Worm (Caenorhabditis elegans): ENCODE data around the gene C33D9.6.

ce11 chrIV:8782172-8782571 lies 4.2 kb upstream of the C33D9.6 start:
- TF ChIP-seq F13C5.2 (tag; optimal IDR thresholded peaks at IDR 0.05) (peak; percentile 33), hmbx-1 (tag; optimal IDR thresholded peaks at IDR 0.05) (no peak), ama-1 (optimal IDR thresholded peaks at IDR 0.05) (no peak), tra-4 (tag; optimal IDR thresholded peaks at IDR 0.05) (no peak), hmg-4 (GFP tag; optimal IDR thresholded peaks at IDR 0.05) (peak; percentile 96), pes-1 (GFP tag; IDR thresholded peaks at IDR 0.05) (no peak), scrt-1 (GFP tag; IDR thresholded peaks at IDR 0.05) (0 out of 2 replicates have a peak, but pooled peaks have one; percentile 31), hnd-1 (tag; optimal IDR thresholded peaks at IDR 0.05) (no peak), tbx-37 (GFP tag; conservative IDR thresholded peaks at IDR 0.05) (no peak), flt-1 (GFP tag; IDR thresholded peaks at IDR 0.05) (0 out of 2 replicates have a peak, but pooled peaks have one; percentile 6)

Measured in whole organism, early embryonic.